Fruit fly (Drosophila melanogaster): ENCODE data around the gene Pkd2.
A peak's percentile ranks its signal among the peaks of the same experiment; 100 is the strongest.

Gene Pkd2

DNA sequence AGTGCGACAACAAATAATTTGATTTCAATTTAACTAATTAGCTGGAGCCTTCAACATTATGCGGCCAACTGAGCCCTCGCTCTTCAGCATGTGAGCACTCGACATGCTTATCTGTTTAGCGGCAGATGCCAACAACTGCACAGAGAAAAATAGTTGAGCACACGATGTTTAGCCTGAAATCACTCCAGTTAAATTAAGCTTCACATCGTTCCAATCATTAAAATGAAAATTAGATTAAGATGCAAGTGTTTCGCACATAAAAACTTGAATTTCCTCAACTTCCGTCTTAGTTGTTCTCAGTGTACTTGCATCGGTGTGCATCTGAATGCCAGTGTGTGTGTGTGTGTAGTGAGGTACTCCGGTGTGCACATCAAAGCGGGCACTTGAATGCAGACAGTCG lies 47.2 kb upstream of the Pkd2 start (continued):
- TF ChIP-seq CG2199 (GFP tag; IDR thresholded peaks at IDR 0.05) (0 out of 3 replicates have a peak, but pooled peaks have one; percentile 13), CG8388 (GFP tag; optimal IDR thresholded peaks at IDR 0.05) (peak; percentile 24), tll (GFP tag; optimal IDR thresholded peaks at IDR 0.05) (no peak), wek (GFP tag; optimal IDR thresholded peaks at IDR 0.05) (no peak), NK7.1 (GFP tag; optimal IDR thresholded peaks at IDR 0.05) (no peak), Vsx1 (GFP tag; optimal IDR thresholded peaks at IDR 0.05) (peak; percentile 12), CG11398 (GFP tag; optimal IDR thresholded peaks at IDR 0.05) (peak; percentile 50), sim (GFP tag; IDR thresholded peaks at IDR 0.05) (peak; percentile 51; the same call in 1 of the 2 replicates), CG17802 (tag; optimal IDR thresholded peaks at IDR 0.05) (no peak), hkb (optimal IDR thresholded peaks at IDR 0.05) (no peak), hkb (GFP tag; IDR thresholded peaks at IDR 0.05) (peak; percentile 54; the same call in 1 of the 2 replicates), Oli (tag; optimal IDR thresholded peaks at IDR 0.05) (peak; percentile 52), CG9817 (tag; optimal IDR thresholded peaks at IDR 0.05) (no peak), sr (GFP tag; IDR thresholded peaks at IDR 0.05) (no peak), CG2678 (tag; optimal IDR thresholded peaks at IDR 0.05) (peak; percentile 44), chm (GFP tag; IDR thresholded peaks at IDR 0.05) (peak; percentile 59; the same call in 1 of the 2 replicates), CG2129 (GFP tag; IDR thresholded peaks at IDR 0.05; ENCODE audit: partially characterized antibody) (no peak), sisA (GFP tag; IDR thresholded peaks at IDR 0.05) (peak; percentile 52), phol (tag; optimal IDR thresholded peaks at IDR 0.05) (peak; percentile 51), dimm (GFP tag; IDR thresholded peaks at IDR 0.05) (0 out of 2 replicates have a peak, but pooled peaks have one; percentile 14), her (GFP tag; optimal IDR thresholded peaks at IDR 0.05) (peak; percentile 1), CrebB (tag; optimal IDR thresholded peaks at IDR 0.05) (no peak), Tbp (GFP tag; optimal IDR thresholded peaks at IDR 0.05) (no peak), ac (GFP tag; optimal IDR thresholded peaks at IDR 0.05) (no peak), wor (GFP tag; IDR thresholded peaks at IDR 0.05) (peak; percentile 48; the same call in 1 of the 2 replicates), Ets65A (GFP tag) (peak; percentile 72), CG14441 (GFP tag; IDR thresholded peaks at IDR 0.05) (no peak), ci (GFP tag; IDR thresholded peaks at IDR 0.05) (peak; percentile 87), pzg (GFP tag; optimal IDR thresholded peaks at IDR 0.05) (no peak), Gug (GFP tag; IDR thresholded peaks at IDR 0.05) (peak; percentile 25; the same call in 1 of the 4 replicates), pb (GFP tag; optimal IDR thresholded peaks at IDR 0.05) (peak; percentile 17), NFAT (GFP tag; IDR thresholded peaks at IDR 0.05) (no peak), CG31365 (tag; optimal IDR thresholded peaks at IDR 0.05) (no peak), Optix (GFP tag; IDR thresholded peaks at IDR 0.05) (peak; percentile 45; the same call in 1 of the 3 replicates), fd96Cb (tag; optimal IDR thresholded peaks at IDR 0.05) (peak; percentile 66), nmo (GFP tag; optimal IDR thresholded peaks at IDR 0.05) (peak; percentile 44), Hsf (GFP tag; optimal IDR thresholded peaks at IDR 0.05) (peak; percentile 7), ttk (GFP tag; IDR thresholded peaks at IDR 0.05) (peak; percentile 65), CG8944 (GFP tag; optimal IDR thresholded peaks at IDR 0.05) (peak; percentile 51), CG12219 (GFP tag; optimal IDR thresholded peaks at IDR 0.05) (peak; percentile 26), CG9876 (GFP tag; optimal IDR thresholded peaks at IDR 0.05) (peak; percentile 25), Nf-YB (GFP tag; optimal IDR thresholded peaks at IDR 0.05) (peak; percentile 22), Six4 (GFP tag; optimal IDR thresholded peaks at IDR 0.05) (peak; percentile 14), CG10147 (GFP tag; optimal IDR thresholded peaks at IDR 0.05) (no peak), CG10431 (GFP tag; optimal IDR thresholded peaks at IDR 0.05) (no peak), ssp (GFP tag; IDR thresholded peaks at IDR 0.05) (no peak; the same call in 1 of the 2 replicates), CG2202 (tag; optimal IDR thresholded peaks at IDR 0.05) (peak; percentile 51), CG43689 (GFP tag; IDR thresholded peaks at IDR 0.05) (no peak), Sox100B (GFP tag; optimal IDR thresholded peaks at IDR 0.05) (peak; percentile 24), CG15479 (GFP tag; optimal IDR thresholded peaks at IDR 0.05) (peak; percentile 7), CG6175 (GFP tag; IDR thresholded peaks at IDR 0.05) (no peak)

Data from whole organism, embryonic.